Worm (Caenorhabditis elegans) whole organism, L4 larva: ENCODE measurements around the gene sphk-1.
A peak's percentile ranks its signal among the peaks of the same experiment; 100 is the strongest.

ENCODE experiments used
- R02D3.7 ChIP-seq: fragments of 150-350 bp; sonication (generic microtip); optimal IDR thresholded peaks from 3 replicates; lab custom pipeline; 2014; ENCODE audit warnings: missing biosample characterization, missing genetic modification characterization
- T20F7.1 ChIP-seq: fragments of 200-800 bp; sonication (Bioruptor generic); optimal IDR thresholded peaks from 2 replicates; lab custom pipeline; 2018; ENCODE audit warnings: mild to moderate bottlenecking, missing genetic modification characterization, missing compliant biosample characterization
- T26A8.4 ChIP-seq: fragments of 200-800 bp; sonication (Bioruptor generic); IDR thresholded peaks from 2 replicates; pipeline ENCODE4 v1.3.6; 2022; ENCODE audit warnings: missing genetic modification characterization, missing compliant biosample characterization
- Y48G9A.11 ChIP-seq: fragments of 200-800 bp; sonication (Bioruptor generic); IDR thresholded peaks from 2 replicates; pipeline ENCODE4 v1.3.6; 2022; ENCODE audit warnings: missing genetic modification reagents, missing genetic modification characterization, missing compliant biosample characterization
- Y75B8A.6 ChIP-seq: fragments of 200-800 bp; sonication (Bioruptor generic); IDR thresholded peaks from 2 replicates; pipeline ENCODE4 v1.3.6; 2022; ENCODE audit warnings: missing genetic modification reagents, missing genetic modification characterization, missing compliant biosample characterization
- aha-1 ChIP-seq: fragments of 150-350 bp; peaks from one replicate; lab custom pipeline; 2014; ENCODE audit warnings: missing biosample characterization, missing genetic modification characterization
- ama-1 ChIP-seq: fragments of 150-350 bp; optimal IDR thresholded peaks from 2 replicates; lab custom pipeline; 2014; ENCODE audit warnings: inconsistent platforms, mixed read lengths
- attf-4 ChIP-seq: sonication (generic microtip); optimal IDR thresholded peaks from 3 replicates; lab custom pipeline; 2017; ENCODE audit warnings: missing biosample characterization, missing genetic modification characterization
- ceh-20 ChIP-seq: fragments of 200-800 bp; sonication (Bioruptor generic); IDR thresholded peaks from 2 replicates; pipeline ENCODE4 v1.3.6; 2022; ENCODE audit warnings: missing genetic modification reagents, missing genetic modification characterization, missing compliant biosample characterization
- ceh-32 ChIP-seq: sonication (generic microtip); optimal IDR thresholded peaks from 2 replicates; lab custom pipeline; 2016; ENCODE audit warnings: mild to moderate bottlenecking, missing genetic modification characterization, missing compliant biosample characterization; ENCODE audit not compliant: poor library complexity
- ceh-62 ChIP-seq: sonication (generic microtip); optimal IDR thresholded peaks from 2 replicates; lab custom pipeline; 2017; ENCODE audit warnings: missing biosample characterization, missing genetic modification characterization
- ceh-82 ChIP-seq: sonication (generic microtip); optimal IDR thresholded peaks from 2 replicates; lab custom pipeline; 2017; ENCODE audit warnings: missing biosample characterization, missing genetic modification characterization
- daf-16 ChIP-seq, 3 experiments: sonication (generic microtip); optimal IDR thresholded peaks; 2 replicates each; lab custom pipeline; 2016 to 2017; ENCODE audit warnings: missing genetic modification characterization in 3 of 3, missing genetic modification reagents in 3 of 3, mild to moderate bottlenecking in 2 of 3, missing compliant biosample characterization in 2 of 3, missing biosample characterization in 1 of 3, moderate library complexity in 1 of 3
- dmd-8 ChIP-seq: fragments of 200-800 bp; sonication (Bioruptor generic); IDR thresholded peaks from 2 replicates; pipeline ENCODE4 v1.3.6; 2022; ENCODE audit warnings: missing genetic modification characterization, missing compliant biosample characterization
- dve-1 ChIP-seq: sonication (generic microtip); optimal IDR thresholded peaks from 2 replicates; lab custom pipeline; 2017; ENCODE audit warnings: antibody characterized with exemption, mild to moderate bottlenecking, missing genetic modification characterization, missing compliant biosample characterization; ENCODE audit not compliant: insufficient read depth
- fkh-10 ChIP-seq: fragments of 150-350 bp; optimal IDR thresholded peaks from 2 replicates; lab custom pipeline; 2014; ENCODE audit warnings: missing biosample characterization, missing genetic modification reagents, missing genetic modification characterization
- hif-1 ChIP-seq, 2 experiments: sonication (generic microtip); optimal IDR thresholded peaks; 2 replicates each; lab custom pipeline; 2016 to 2017; ENCODE audit warnings: missing compliant biosample characterization in 2 of 2, missing genetic modification characterization in 2 of 2, missing genetic modification reagents in 2 of 2, missing genotype in 2 of 2, mild to moderate bottlenecking in 1 of 2
- hlh-30 ChIP-seq: sonication (generic microtip); optimal IDR thresholded peaks from 2 replicates; lab custom pipeline; 2017; ENCODE audit warnings: antibody characterized with exemption, mild to moderate bottlenecking, missing genetic modification characterization, missing compliant biosample characterization; ENCODE audit not compliant: insufficient read depth
- hmg-1.1 ChIP-seq: fragments of 200-800 bp; sonication (Bioruptor generic); IDR thresholded peaks from 2 replicates; pipeline ENCODE4 v1.3.6; 2022; ENCODE audit warnings: missing genetic modification reagents, missing genetic modification characterization, missing compliant biosample characterization
- jun-1 ChIP-seq: fragments of 150-350 bp; optimal IDR thresholded peaks from 2 replicates; lab custom pipeline; 2014; ENCODE audit warnings: missing biosample characterization, missing genetic modification reagents, missing genetic modification characterization
- lin-13 ChIP-seq: fragments of 150-350 bp; optimal IDR thresholded peaks from 2 replicates; lab custom pipeline; 2014; ENCODE audit warnings: missing biosample characterization, missing genetic modification reagents, missing genetic modification characterization
- lin-38 ChIP-seq: fragments of 200-800 bp; sonication (Bioruptor generic); IDR thresholded peaks from 2 replicates; pipeline ENCODE4 v1.3.6; 2022; ENCODE audit warnings: missing genetic modification reagents, missing genetic modification characterization, missing compliant biosample characterization
- lin-39 ChIP-seq: fragments of 150-350 bp; optimal IDR thresholded peaks from 2 replicates; lab custom pipeline; 2014; ENCODE audit warnings: missing biosample characterization, missing genetic modification reagents, missing genetic modification characterization
- lsy-2 ChIP-seq, 2 experiments: fragments of 150-350 bp in 1 of 2; sonication (generic microtip) in 1 of 2; optimal IDR thresholded peaks; 2 replicates each; lab custom pipeline; 2014 to 2017; ENCODE audit warnings: missing biosample characterization in 2 of 2, missing genetic modification characterization in 2 of 2
- madf-5 ChIP-seq, 2 experiments: fragments of 200-800 bp; sonication (Bioruptor generic); IDR thresholded peaks; 2 replicates each; pipeline ENCODE4 v1.3.6; 2022; ENCODE audit warnings: missing compliant biosample characterization in 2 of 2, missing genetic modification characterization in 2 of 2
- mdl-1 ChIP-seq, 2 experiments: fragments of 150-350 bp in 1 of 2; sonication (generic microtip) in 1 of 2; optimal IDR thresholded peaks; 2 replicates each; lab custom pipeline; 2014 to 2017; ENCODE audit warnings: missing biosample characterization in 2 of 2, missing genetic modification characterization in 2 of 2
- mep-1 ChIP-seq: fragments of 150-350 bp; sonication (generic microtip); optimal IDR thresholded peaks from 3 replicates; lab custom pipeline; 2014; ENCODE audit warnings: missing biosample characterization, missing genetic modification characterization
- mxl-2 ChIP-seq: fragments of 200-800 bp; sonication (Bioruptor generic); conservative IDR thresholded peaks from 2 replicates; pipeline ENCODE4 v1.3.6; 2022; ENCODE audit warnings: missing genetic modification reagents, missing genetic modification characterization, missing compliant biosample characterization
- nhr-11 ChIP-seq: fragments of 150-350 bp; optimal IDR thresholded peaks from 2 replicates; lab custom pipeline; 2014; ENCODE audit warnings: missing biosample characterization, missing genetic modification characterization
- nhr-111 ChIP-seq: fragments of 200-800 bp; sonication (Bioruptor generic); optimal IDR thresholded peaks from 2 replicates; lab custom pipeline; 2018; ENCODE audit warnings: mild to moderate bottlenecking, missing genetic modification characterization, missing compliant biosample characterization
- nhr-25 ChIP-seq: sonication (generic microtip); optimal IDR thresholded peaks from 2 replicates; lab custom pipeline; 2017; ENCODE audit warnings: missing genetic modification characterization, mild to moderate bottlenecking, missing compliant biosample characterization, antibody characterized with exemption, moderate library complexity, borderline replicate concordance; ENCODE audit not compliant: insufficient read depth
- nhr-28 ChIP-seq: fragments of 150-350 bp; optimal IDR thresholded peaks from 2 replicates; lab custom pipeline; 2014; ENCODE audit warnings: missing biosample characterization, missing genetic modification characterization
- nhr-41 ChIP-seq: fragments of 200-800 bp; sonication (Bioruptor generic); IDR thresholded peaks from 2 replicates; pipeline ENCODE4 v1.3.6; 2022; ENCODE audit warnings: missing genetic modification reagents, missing genetic modification characterization, missing compliant biosample characterization
- nhr-42 ChIP-seq: fragments of 200-800 bp; sonication (Bioruptor generic); IDR thresholded peaks from 2 replicates; pipeline ENCODE4 v1.3.6; 2022; ENCODE audit warnings: missing genetic modification characterization, missing compliant biosample characterization
- nhr-48 ChIP-seq: sonication (generic microtip); optimal IDR thresholded peaks from 2 replicates; lab custom pipeline; 2016; ENCODE audit warnings: mild to moderate bottlenecking, missing genetic modification characterization, missing compliant biosample characterization
- nhr-77 ChIP-seq: fragments of 150-350 bp; optimal IDR thresholded peaks from 2 replicates; lab custom pipeline; 2014; ENCODE audit warnings: missing biosample characterization, missing genetic modification characterization
- sdz-12 ChIP-seq: fragments of 200-800 bp; sonication (Bioruptor generic); optimal IDR thresholded peaks from 2 replicates; lab custom pipeline; 2018; ENCODE audit warnings: mild to moderate bottlenecking, missing genetic modification characterization, missing compliant biosample characterization
- snpc-4 ChIP-seq: fragments of 150-350 bp; optimal IDR thresholded peaks from 2 replicates; lab custom pipeline; 2014; ENCODE audit warnings: missing biosample characterization, missing genetic modification characterization
- tag-97 ChIP-seq: fragments of 200-800 bp; sonication (Bioruptor generic); IDR thresholded peaks from 2 replicates; pipeline ENCODE4 v1.3.6; 2022; ENCODE audit warnings: missing genetic modification characterization, missing compliant biosample characterization
- unc-62 ChIP-seq, 3 experiments: fragments of 150-350 bp in 1 of 3; sonication (generic microtip); optimal IDR thresholded peaks in 2 of 3; peaks in 1 of 3; 1 replicate in 1 of 3; 2 replicates in 2 of 3; lab custom pipeline; 2014 to 2017; ENCODE audit warnings: missing biosample characterization in 3 of 3, missing genetic modification characterization in 3 of 3, missing genetic modification reagents in 3 of 3, missing genotype in 1 of 3
- ztf-7 ChIP-seq: fragments of 150-350 bp; optimal IDR thresholded peaks from 2 replicates; lab custom pipeline; 2014; ENCODE audit warnings: missing biosample characterization, missing genetic modification characterization

sphk-1 gene

ce11 chrII:8746298-8746775, 44.9 kb upstream of the sphk-1 start (continued):
- TF ChIP-seq attf-4 (tag; lab: Kevin White, UChicago) (no peak), tag-97 (GFP tag; lab: Robert Waterston, UW) (no peak), hif-1 (tag; optimal IDR thresholded peaks at IDR 0.05; lab: Kevin White, UChicago) (peak in 1 of 2 experiments; percentile 13)

ce11 chrII:8745449-8746297, 44.2 kb upstream of the sphk-1 start:
- TF ChIP-seq aha-1 (peak; percentile 90), daf-16 (GFP tag; optimal IDR thresholded peaks at IDR 0.05; lab: Kevin White, UChicago) (no peak), daf-16 (tag; optimal IDR thresholded peaks at IDR 0.05; lab: Kevin White, UChicago) (peak; percentile 20), mxl-2 (GFP tag; lab: Robert Waterston, UW) (peak; percentile 41), dve-1 (peak; percentile 50), nhr-25 (tag; lab: Kevin White, UChicago) (peak; percentile 4), nhr-111 (GFP tag; lab: Kevin White, UChicago) (no peak), sdz-12 (GFP tag; lab: Kevin White, UChicago) (no peak), ceh-82 (no peak), ama-1 (peak; percentile 74), lin-13 (GFP tag; lab: Kevin White, UChicago) (no peak), dmd-8 (GFP tag; lab: Robert Waterston, UW) (no peak), nhr-41 (no peak), Y48G9A.11 (0 out of 2 replicates have a peak, but pooled peaks have one; percentile 23), nhr-77 (tag; lab: Kevin White, UChicago) (peak; percentile 34), lsy-2 (tag; optimal IDR thresholded peaks at IDR 0.05; lab: Kevin White, UChicago) (peak in 1 of 2 experiments; percentile 47), hlh-30 (tag; lab: Kevin White, UChicago) (peak; percentile 8)

- TF ChIP-seq Y75B8A.6 (GFP tag; lab: Robert Waterston, UW) (0 out of 2 replicates have a peak, but pooled peaks have one; percentile 8), hif-1 (tag; optimal IDR thresholded peaks at IDR 0.05; lab: Kevin White, UChicago) (peak in 1 of 2 experiments; percentile 14), nhr-28 (peak; percentile 47), nhr-77 (tag; lab: Kevin White, UChicago) (peak; percentile 14), unc-62 (GFP tag; optimal IDR thresholded peaks at IDR 0.05 in 1 of 2; lab: Kevin White, UChicago) (peak in 1 of 2 experiments; percentile 76), unc-62 (tag; optimal IDR thresholded peaks at IDR 0.05; lab: Kevin White, UChicago) (no peak), jun-1 (no peak), nhr-11 (tag; lab: Kevin White, UChicago) (peak; percentile 62), dve-1 (peak; percentile 30), lin-39 (no peak), madf-5 (GFP tag; IDR thresholded peaks at IDR 0.05; lab: Robert Waterston, UW) (0 out of 4 replicates have a peak, but pooled peaks of 1 of the 2 experiments have one; percentile 3), ceh-32 (tag; lab: Kevin White, UChicago) (no peak), lin-38 (GFP tag; lab: Robert Waterston, UW) (peak; percentile 10; the same call in 1 of the 2 replicates), ztf-7 (tag; lab: Kevin White, UChicago) (no peak), T26A8.4 (GFP tag; lab: Robert Waterston, UW) (peak; percentile 64), nhr-25 (tag; lab: Kevin White, UChicago) (peak; percentile 38), aha-1 (peak; percentile 95), ceh-20 (GFP tag; lab: Robert Waterston, UW) (no peak), lsy-2 (tag; optimal IDR thresholded peaks at IDR 0.05; lab: Kevin White, UChicago) (peak in 1 of 2 experiments; percentile 3), snpc-4 (tag; lab: Kevin White, UChicago) (no peak), ama-1 (peak; percentile 85), fkh-10 (GFP tag; lab: Kevin White, UChicago) (no peak), R02D3.7 (tag; lab: Kevin White, UChicago) (no peak), nhr-48 (tag; lab: Kevin White, UChicago) (no peak), hmg-1.1 (GFP tag; lab: Robert Waterston, UW) (no peak), mep-1 (tag; lab: Kevin White, UChicago) (peak; percentile 11), ceh-62 (tag; lab: Kevin White, UChicago) (no peak), T20F7.1 (peak; percentile 4), nhr-42 (GFP tag; lab: Robert Waterston, UW) (0 out of 2 replicates have a peak, but pooled peaks have one; percentile 12), mdl-1 (tag; optimal IDR thresholded peaks at IDR 0.05; lab: Kevin White, UChicago) (peak; percentile 62 to 68)
These were observed 43.3 kb upstream of the sphk-1 start for ce11 chrII:8744555-8745448.
